Worm (Caenorhabditis elegans) whole organism, young adult: ENCODE results near the gene far-5.

Source experiments
- C06A6.2 ChIP-seq: fragments of 200-800 bp; sonication (Bioruptor generic); conservative IDR thresholded peaks from 2 replicates; pipeline ENCODE4 v1.3.6; 2022; ENCODE audit warnings: missing genetic modification characterization, missing compliant biosample characterization
- F33H1.4 ChIP-seq: fragments of 200-800 bp; sonication (Bioruptor generic); IDR thresholded peaks from 2 replicates; pipeline ENCODE4 v1.3.6; 2022; ENCODE audit warnings: missing genetic modification reagents, missing genetic modification characterization, missing compliant biosample characterization
- T07F8.4 ChIP-seq: sonication (generic microtip); optimal IDR thresholded peaks from 2 replicates; lab custom pipeline; 2016; ENCODE audit warnings: mild to moderate bottlenecking, missing genetic modification characterization, moderate library complexity, missing compliant biosample characterization
- Y53G8AR.9 ChIP-seq: fragments of 200-800 bp; sonication (Bioruptor generic); conservative IDR thresholded peaks from 2 replicates; pipeline ENCODE4 v1.3.6; 2022; ENCODE audit warnings: missing genetic modification reagents, missing genetic modification characterization, missing compliant biosample characterization
- ZK185.1 ChIP-seq: sonication (generic microtip); optimal IDR thresholded peaks from 2 replicates; lab custom pipeline; 2016; ENCODE audit warnings: mild to moderate bottlenecking, missing genetic modification characterization, missing compliant biosample characterization; ENCODE audit not compliant: poor library complexity, severe bottlenecking
- aptf-2 ChIP-seq: fragments of 200-800 bp; sonication (Bioruptor generic); conservative IDR thresholded peaks from 2 replicates; pipeline ENCODE4 v1.3.6; 2022; ENCODE audit warnings: missing genetic modification reagents, missing genetic modification characterization, missing compliant biosample characterization
- attf-5 ChIP-seq: fragments of 200-800 bp; sonication (Bioruptor generic); optimal IDR thresholded peaks from 2 replicates; lab custom pipeline; 2018; ENCODE audit warnings: mild to moderate bottlenecking, missing genetic modification characterization, missing compliant biosample characterization
- ceh-100 ChIP-seq: fragments of 200-800 bp; sonication (Bioruptor generic); IDR thresholded peaks from 2 replicates; pipeline ENCODE4 v1.3.6; 2022; ENCODE audit warnings: missing genetic modification reagents, missing genetic modification characterization, missing compliant biosample characterization
- ceh-79 ChIP-seq: sonication (generic microtip); optimal IDR thresholded peaks from 2 replicates; lab custom pipeline; 2017; ENCODE audit warnings: mild to moderate bottlenecking, missing genetic modification characterization, missing compliant biosample characterization
- ceh-91 ChIP-seq: fragments of 200-800 bp; sonication (Bioruptor generic); IDR thresholded peaks from 2 replicates; pipeline ENCODE4 v1.3.6; 2022; ENCODE audit warnings: missing genetic modification reagents, missing genetic modification characterization, missing compliant biosample characterization
- chd-7 ChIP-seq: sonication (generic microtip); optimal IDR thresholded peaks from 2 replicates; lab custom pipeline; 2016; ENCODE audit warnings: mild to moderate bottlenecking, missing genetic modification characterization, moderate library complexity, missing compliant biosample characterization
- efl-1 ChIP-seq: fragments of 150-350 bp; optimal IDR thresholded peaks from 2 replicates; lab custom pipeline; 2014; ENCODE audit warnings: missing biosample characterization, missing genetic modification reagents, missing genetic modification characterization
- egl-18 ChIP-seq: fragments of 200-800 bp; sonication (Bioruptor generic); IDR thresholded peaks from 2 replicates; pipeline ENCODE4 v1.3.6; 2022; ENCODE audit warnings: missing genetic modification reagents, missing genetic modification characterization, missing compliant biosample characterization
- ekl-4 ChIP-seq: fragments of 200-800 bp; sonication (Bioruptor generic); IDR thresholded peaks from 2 replicates; pipeline ENCODE4 v1.3.6; 2022; ENCODE audit warnings: missing genetic modification reagents, missing genetic modification characterization, missing compliant biosample characterization
- ets-4 ChIP-seq: fragments of 200-800 bp; sonication (Bioruptor generic); optimal IDR thresholded peaks from 2 replicates; lab custom pipeline; 2018; ENCODE audit warnings: mild to moderate bottlenecking, missing genetic modification characterization, missing compliant biosample characterization
- hmg-1.2 ChIP-seq: fragments of 200-800 bp; sonication (Bioruptor generic); IDR thresholded peaks from 2 replicates; pipeline ENCODE4 v1.3.6; 2022; ENCODE audit warnings: missing genetic modification reagents, missing genetic modification characterization, missing compliant biosample characterization
- lin-54 ChIP-seq: fragments of 200-800 bp; sonication (Bioruptor generic); optimal IDR thresholded peaks from 2 replicates; lab custom pipeline; 2018; ENCODE audit warnings: mild to moderate bottlenecking, missing genetic modification characterization, missing compliant biosample characterization
- lir-1 ChIP-seq: fragments of 200-800 bp; sonication (Bioruptor generic); conservative IDR thresholded peaks from 2 replicates; pipeline ENCODE4 v1.3.6; 2022; ENCODE audit warnings: missing genetic modification reagents, missing genetic modification characterization, missing compliant biosample characterization
- lsl-1 ChIP-seq: fragments of 200-800 bp; sonication (Bioruptor generic); optimal IDR thresholded peaks from 2 replicates; lab custom pipeline; 2018; ENCODE audit warnings: mild to moderate bottlenecking, missing genetic modification characterization, moderate library complexity, missing compliant biosample characterization
- mcd-1 ChIP-seq: fragments of 200-800 bp; sonication (Bioruptor generic); IDR thresholded peaks from 2 replicates; pipeline ENCODE4 v1.3.6; 2022; ENCODE audit warnings: missing genetic modification reagents, missing genetic modification characterization, missing compliant biosample characterization
- mel-28 ChIP-seq: sonication (generic microtip); optimal IDR thresholded peaks from 2 replicates; lab custom pipeline; 2016; ENCODE audit warnings: borderline replicate concordance, mild to moderate bottlenecking, missing genetic modification characterization, missing compliant biosample characterization
- nfya-1 ChIP-seq: sonication (generic microtip); optimal IDR thresholded peaks from 2 replicates; lab custom pipeline; 2017; ENCODE audit warnings: antibody characterized with exemption, missing compliant biosample characterization, missing genetic modification characterization, borderline replicate concordance; ENCODE audit not compliant: insufficient read depth
- nfyb-1 ChIP-seq: fragments of 200-800 bp; sonication (Bioruptor generic); IDR thresholded peaks from 2 replicates; pipeline ENCODE4 v1.3.6; 2022; ENCODE audit warnings: missing genetic modification reagents, missing genetic modification characterization, missing compliant biosample characterization
- nhr-120 ChIP-seq: fragments of 200-800 bp; sonication (Bioruptor generic); IDR thresholded peaks from 2 replicates; pipeline ENCODE4 v1.3.6; 2022; ENCODE audit warnings: missing genetic modification characterization, missing compliant biosample characterization
- nhr-90 ChIP-seq: sonication (generic microtip); optimal IDR thresholded peaks from 2 replicates; lab custom pipeline; 2016; ENCODE audit warnings: missing genotype, mild to moderate bottlenecking, missing genetic modification characterization, missing compliant biosample characterization
- pbrm-1 ChIP-seq: fragments of 200-800 bp; sonication (Bioruptor generic); IDR thresholded peaks from 2 replicates; pipeline ENCODE4 v1.3.6; 2022; ENCODE audit warnings: missing genetic modification reagents, missing genetic modification characterization, missing compliant biosample characterization
- sdz-38 ChIP-seq: sonication (generic microtip); optimal IDR thresholded peaks from 2 replicates; lab custom pipeline; 2016; ENCODE audit warnings: missing genotype, missing genetic modification characterization, missing compliant biosample characterization
- sea-2 ChIP-seq: fragments of 200-800 bp; sonication (Bioruptor generic); IDR thresholded peaks from 2 replicates; pipeline ENCODE4 v1.3.6; 2022; ENCODE audit warnings: missing genetic modification characterization, missing compliant biosample characterization
- snpc-1.1 ChIP-seq: sonication (generic microtip); optimal IDR thresholded peaks from 2 replicates; lab custom pipeline; 2017; ENCODE audit warnings: missing genetic modification characterization, mild to moderate bottlenecking, missing compliant biosample characterization, antibody characterized with exemption, moderate library complexity, missing genotype, missing genetic modification reagents; ENCODE audit not compliant: insufficient read depth
- snpc-1.3 ChIP-seq: sonication (generic microtip); optimal IDR thresholded peaks from 2 replicates; lab custom pipeline; 2017; ENCODE audit warnings: missing genetic modification characterization, mild to moderate bottlenecking, missing compliant biosample characterization, antibody characterized with exemption, moderate library complexity, missing genotype, missing genetic modification reagents; ENCODE audit not compliant: insufficient read depth
- sptf-2 ChIP-seq: fragments of 200-800 bp; sonication (Bioruptor generic); optimal IDR thresholded peaks from 2 replicates; lab custom pipeline; 2018; ENCODE audit warnings: mild to moderate bottlenecking, missing genetic modification characterization, missing compliant biosample characterization
- tbp1 ChIP-seq: fragments of 200-800 bp; sonication (Bioruptor generic); optimal IDR thresholded peaks from 2 replicates; lab custom pipeline; 2018; ENCODE audit warnings: mild to moderate bottlenecking, missing genetic modification characterization, missing compliant biosample characterization
- tlf-1 ChIP-seq: fragments of 200-800 bp; sonication (Bioruptor generic); optimal IDR thresholded peaks from 2 replicates; lab custom pipeline; 2018; ENCODE audit warnings: mild to moderate bottlenecking, missing genetic modification characterization, missing compliant biosample characterization
- xnd-1 ChIP-seq: sonication (generic microtip); optimal IDR thresholded peaks from 2 replicates; lab custom pipeline; 2016; ENCODE audit warnings: missing genotype, missing genetic modification reagents, missing genetic modification characterization, missing compliant biosample characterization
- zim-3 ChIP-seq: sonication (generic microtip); optimal IDR thresholded peaks from 2 replicates; lab custom pipeline; 2017; ENCODE audit warnings: mild to moderate bottlenecking, missing genetic modification characterization, moderate library complexity, missing compliant biosample characterization
- ztf-22 ChIP-seq: fragments of 200-800 bp; sonication (Bioruptor generic); optimal IDR thresholded peaks from 2 replicates; lab custom pipeline; 2018; ENCODE audit warnings: mild to moderate bottlenecking, missing genetic modification characterization, moderate library complexity, missing compliant biosample characterization
- ztf-25 ChIP-seq: fragments of 200-800 bp; sonication (Bioruptor generic); IDR thresholded peaks from 2 replicates; pipeline ENCODE4 v1.3.6; 2022; ENCODE audit warnings: missing genetic modification reagents, missing genetic modification characterization, missing compliant biosample characterization
- ztf-3 ChIP-seq: fragments of 200-800 bp; sonication (Bioruptor generic); optimal IDR thresholded peaks from 2 replicates; lab custom pipeline; 2018; ENCODE audit warnings: mild to moderate bottlenecking, missing genetic modification characterization, missing compliant biosample characterization

The far-5 gene

DNA sequence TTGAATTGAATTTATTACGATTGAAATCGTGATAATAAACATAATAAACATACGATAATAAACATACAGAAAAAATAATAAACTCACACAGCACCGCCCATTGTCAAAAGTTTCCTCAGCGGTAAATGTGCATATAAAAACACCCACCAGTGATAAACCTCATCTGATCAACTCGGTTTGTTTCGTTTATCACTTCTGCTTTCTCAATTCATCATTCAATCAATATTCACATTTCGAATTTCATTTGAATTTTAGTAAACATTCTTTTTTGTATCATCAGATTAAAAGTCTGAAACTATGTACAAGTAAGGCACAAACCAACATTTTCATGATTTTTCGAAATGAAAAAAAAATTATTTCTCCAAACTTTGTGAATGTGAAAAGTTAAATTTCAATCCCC, 17.8 kb downstream of the far-5 start, which contains the start of gene try-10:
TSS of gene try-10 (minus strand) at position 101 of the 400 bp plus-strand sequence.
- TF ChIP-seq tbp1 (GFP tag; lab: Kevin White, UChicago) (no peak), zim-3 (no peak)

DNA sequence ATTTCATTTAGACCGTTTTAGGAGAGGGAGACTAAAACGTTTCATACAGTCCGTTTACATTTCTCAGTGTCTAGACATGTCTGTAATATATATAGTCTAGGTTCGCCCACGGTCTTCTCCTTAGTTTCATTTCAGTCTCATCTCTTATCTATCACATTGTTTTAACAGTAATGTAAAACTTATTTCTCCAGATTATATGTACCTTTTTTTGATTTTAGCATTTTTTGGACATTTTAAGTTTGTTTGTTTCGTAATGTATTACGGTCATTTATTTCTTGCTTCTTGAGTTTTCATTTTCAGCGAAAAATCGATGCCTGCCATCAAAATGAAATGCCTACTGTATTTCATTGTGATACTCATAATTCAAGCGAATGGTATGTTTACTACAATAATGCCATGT, 18.5 kb downstream of the far-5 start, which contains the start of gene F15B9.6:
TSS of gene F15B9.6 (plus strand) at position 301 of the 400 bp plus-strand sequence.
- TF ChIP-seq chd-7 = no peak
- TF ChIP-seq hmg-1.2 = no peak
- no peak for TF ChIP-seq ceh-79 (tag; lab: Kevin White, UChicago)
- no peak for TF ChIP-seq mcd-1
- TF ChIP-seq ZK185.1 (tag; lab: Kevin White, UChicago) = no peak
- TF ChIP-seq xnd-1 (tag; lab: Kevin White, UChicago) = no peak
- no peak for TF ChIP-seq snpc-1.1 (tag; lab: Kevin White, UChicago)
- no peak for TF ChIP-seq attf-5 (GFP tag; lab: Kevin White, UChicago)
- no peak for TF ChIP-seq aptf-2 (GFP tag; lab: Robert Waterston, UW)
- TF ChIP-seq C06A6.2 (GFP tag; lab: Robert Waterston, UW) = no peak
- TF ChIP-seq ekl-4 (GFP tag; lab: Robert Waterston, UW) = no peak
- no peak for TF ChIP-seq F33H1.4 (GFP tag; lab: Robert Waterston, UW)
- TF ChIP-seq Y53G8AR.9 (GFP tag; lab: Robert Waterston, UW) = no peak
- TF ChIP-seq ztf-3 (GFP tag; lab: Kevin White, UChicago) = no peak
- no peak for TF ChIP-seq sptf-2 (GFP tag; lab: Kevin White, UChicago)
- no peak for TF ChIP-seq tlf-1 (GFP tag; lab: Kevin White, UChicago)
- no peak for TF ChIP-seq nhr-120 (GFP tag; lab: Robert Waterston, UW)
- no peak for TF ChIP-seq sea-2 (GFP tag; lab: Robert Waterston, UW)
- TF ChIP-seq ztf-25 (GFP tag; lab: Robert Waterston, UW) = no peak
- TF ChIP-seq pbrm-1 (GFP tag; lab: Robert Waterston, UW) = no peak

DNA sequence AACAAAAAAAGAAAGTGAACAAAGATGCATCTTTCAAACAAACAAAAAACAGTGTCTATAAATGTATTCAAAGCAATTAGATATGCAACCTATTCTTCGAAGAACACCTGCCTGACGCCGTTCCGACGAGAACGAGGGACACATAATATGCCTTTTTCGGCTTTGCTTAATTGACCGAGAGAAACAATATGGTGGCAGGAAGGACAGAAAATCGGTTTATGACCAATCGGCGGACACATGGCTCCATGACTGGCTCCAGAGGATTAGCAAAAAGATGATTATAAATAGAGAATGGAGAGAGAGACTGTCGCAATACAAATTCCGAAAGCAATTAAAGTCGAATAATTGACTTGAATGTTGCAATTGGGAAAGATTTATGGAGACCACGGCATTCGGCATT, 22.9 kb downstream of the far-5 start:
- TF ChIP-seq attf-5 (GFP tag; lab: Kevin White, UChicago) (no peak), xnd-1 (tag; lab: Kevin White, UChicago) (no peak), egl-18 (GFP tag; lab: Robert Waterston, UW) (no peak), ztf-22 (GFP tag; lab: Kevin White, UChicago) (no peak), snpc-1.3 (no peak), ekl-4 (GFP tag; lab: Robert Waterston, UW) (no peak), ceh-91 (no peak), tbp1 (GFP tag; lab: Kevin White, UChicago) (no peak), lin-54 (GFP tag; lab: Kevin White, UChicago) (no peak), nhr-90 (tag; lab: Kevin White, UChicago) (no peak), lsl-1 (GFP tag; lab: Kevin White, UChicago) (no peak), nfyb-1 (no peak), ets-4 (GFP tag; lab: Kevin White, UChicago) (no peak), ceh-100 (GFP tag; lab: Robert Waterston, UW) (no peak), T07F8.4 (tag; lab: Kevin White, UChicago) (no peak), efl-1 (GFP tag; lab: Kevin White, UChicago) (no peak), nfya-1 (tag; lab: Kevin White, UChicago) (no peak), sdz-38 (no peak), mel-28 (no peak), lir-1 (GFP tag; lab: Robert Waterston, UW) (no peak)
